Worm (Caenorhabditis elegans): ENCODE measurements around the gene his-3.

Gene his-3

DNA sequence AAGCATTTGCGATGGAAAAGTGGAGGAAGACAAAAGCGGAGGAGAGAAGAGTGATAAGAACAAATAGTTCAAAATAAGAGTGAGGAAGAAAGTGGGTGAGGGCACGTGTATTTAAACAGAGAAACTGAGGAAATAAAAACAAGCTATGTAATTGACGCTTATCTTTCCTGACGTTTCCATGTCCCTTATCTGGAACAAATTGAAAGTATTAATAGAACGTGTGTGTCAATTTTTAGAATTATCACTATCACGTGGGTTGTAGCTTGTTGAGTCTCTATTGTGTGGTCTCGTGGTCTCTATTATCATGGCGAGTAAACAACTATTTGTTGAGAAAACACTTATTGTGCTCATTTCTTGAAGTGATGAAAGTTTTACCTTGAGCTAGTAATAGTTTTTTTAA is 5.2 kb downstream of the his-3 start, which contains the start of gene T10C6.15 (continued):
- no peak for TF ChIP-seq ztf-11 (tag; optimal IDR thresholded peaks at IDR 0.05)
- peak; percentile 20 for TF ChIP-seq nhr-6 (tag; optimal IDR thresholded peaks at IDR 0.05)
- TF ChIP-seq saeg-2 (GFP tag; IDR thresholded peaks at IDR 0.05), result no peak
- TF ChIP-seq mes-2 (tag; optimal IDR thresholded peaks at IDR 0.05; ENCODE audit: poor library complexity, severe bottlenecking), result no peak
- TF ChIP-seq nhr-111 (GFP tag; optimal IDR thresholded peaks at IDR 0.05), result no peak
- TF ChIP-seq lsy-2 (tag; optimal IDR thresholded peaks at IDR 0.05), result no peak
- TF ChIP-seq F37D6.2 (tag; optimal IDR thresholded peaks at IDR 0.05), result no peak

- TF ChIP-seq nhr-77 (tag; optimal IDR thresholded peaks at IDR 0.05) (no peak), nhr-25 (tag; optimal IDR thresholded peaks at IDR 0.05; ENCODE audit: borderline replicate concordance, insufficient read depth) (no peak), Y48G9A.11 (GFP tag; IDR thresholded peaks at IDR 0.05) (no peak), snpc-4 (tag; optimal IDR thresholded peaks at IDR 0.05) (no peak), ztf-7 (tag; optimal IDR thresholded peaks at IDR 0.05) (no peak), pha-4 (GFP tag; IDR thresholded peaks at IDR 0.05) (no peak), pha-4 (tag; optimal IDR thresholded peaks at IDR 0.05) (no peak), T20F7.1 (GFP tag; optimal IDR thresholded peaks at IDR 0.05) (no peak), madf-9 (GFP tag; conservative IDR thresholded peaks at IDR 0.05) (no peak), hif-1 (tag; optimal IDR thresholded peaks at IDR 0.05) (no peak), mes-2 (tag; optimal IDR thresholded peaks at IDR 0.05; ENCODE audit: poor library complexity, severe bottlenecking) (no peak), pqm-1 (tag; optimal IDR thresholded peaks at IDR 0.05) (no peak), fkh-10 (GFP tag; optimal IDR thresholded peaks at IDR 0.05) (no peak), tag-97 (GFP tag; IDR thresholded peaks at IDR 0.05) (no peak), lsy-2 (tag; optimal IDR thresholded peaks at IDR 0.05) (no peak), nhr-10 (tag; optimal IDR thresholded peaks at IDR 0.05) (no peak), php-3 (GFP tag; IDR thresholded peaks at IDR 0.05) (no peak), mep-1 (tag; optimal IDR thresholded peaks at IDR 0.05) (no peak), zfp-2 (tag; optimal IDR thresholded peaks at IDR 0.05) (no peak)
Observed at ce11 chrV:16046573-16046972, 6.0 kb downstream of the his-3 start, which contains the start of gene ZK285.2. Gene ZK285.2 (plus strand): TSS chrV:16046873.

DNA sequence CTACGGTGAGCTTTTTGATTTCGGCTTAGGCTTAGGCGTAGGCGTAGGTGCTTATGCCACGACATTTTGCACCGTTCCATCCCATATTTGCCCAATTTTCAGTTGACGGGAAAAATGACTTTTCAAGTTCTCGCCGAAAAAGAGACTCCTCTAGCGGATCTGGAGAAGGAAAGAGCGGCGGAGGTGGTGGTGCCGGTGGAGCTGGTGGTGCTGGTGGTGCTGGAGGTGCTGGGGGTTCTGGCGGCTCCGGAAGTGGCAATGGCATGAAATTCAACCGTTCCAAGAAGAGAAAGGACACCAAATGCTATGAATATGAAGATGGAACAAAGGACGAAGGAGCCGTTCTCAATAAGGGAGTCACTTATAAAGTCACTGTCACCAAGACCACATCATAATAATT is 6.4 kb downstream of the his-3 start:
- peak; percentile 90 for TF ChIP-seq set-16 (GFP tag; IDR thresholded peaks at IDR 0.05)
- no peak for TF ChIP-seq dpl-1 (GFP tag; optimal IDR thresholded peaks at IDR 0.05)

DNA sequence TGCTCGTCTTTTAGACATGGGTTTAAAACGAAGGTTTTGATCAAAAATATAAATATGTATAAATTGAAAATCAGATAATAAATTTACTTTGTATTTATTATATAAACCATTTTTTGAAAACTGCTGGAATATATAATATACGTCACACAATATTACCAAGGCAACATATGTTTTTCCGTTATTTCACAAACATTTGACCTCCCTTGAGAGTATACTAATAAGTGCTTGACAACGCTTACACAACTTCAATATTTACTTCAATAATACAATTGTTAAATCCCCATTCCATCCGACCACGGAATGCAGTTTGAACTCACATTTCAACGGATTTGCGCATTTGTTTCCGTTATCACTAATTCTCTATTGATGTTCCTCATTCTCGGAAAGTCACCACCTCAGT is 6.9 kb downstream of the his-3 start, which contains the start of gene str-198:
Gene str-198 (plus strand): TSS at position 301 of the 400 bp plus-strand sequence.
- TF ChIP-seq cey-2 (tag; optimal IDR thresholded peaks at IDR 0.05; ENCODE audit: borderline replicate concordance, insufficient read depth) (no peak), Y75B8A.6 (GFP tag; IDR thresholded peaks at IDR 0.05) (no peak), snpc-1.2 (GFP tag; IDR thresholded peaks at IDR 0.05) (no peak), hif-1 (tag; optimal IDR thresholded peaks at IDR 0.05) (no peak), aly-2 (tag; optimal IDR thresholded peaks at IDR 0.05) (no peak), F49E8.2 (tag; optimal IDR thresholded peaks at IDR 0.05; ENCODE audit: borderline replicate concordance) (no peak)

ce11 chrV:16049177-16049576 is 8.6 kb downstream of the his-3 start, which contains the start of gene best-12:
Gene best-12 (plus strand): TSS chrV:16049477.
- TF ChIP-seq aha-1 (tag) (no peak), Y105C5A.15 (GFP tag; IDR thresholded peaks at IDR 0.05) (no peak), egl-27 (tag; optimal IDR thresholded peaks at IDR 0.05) (no peak), attf-4 (tag; optimal IDR thresholded peaks at IDR 0.05) (no peak), madf-9 (GFP tag; conservative IDR thresholded peaks at IDR 0.05) (no peak), nhr-48 (tag; optimal IDR thresholded peaks at IDR 0.05) (no peak), ceh-82 (tag; optimal IDR thresholded peaks at IDR 0.05) (no peak), pha-4 (GFP tag; IDR thresholded peaks at IDR 0.05) (no peak), pha-4 (tag; optimal IDR thresholded peaks at IDR 0.05) (no peak), egl-43 (GFP tag; IDR thresholded peaks at IDR 0.05) (no peak), ceh-28 (tag; optimal IDR thresholded peaks at IDR 0.05) (no peak)
